Fruit fly (Drosophila melanogaster) whole organism, embryonic: ENCODE results near the gene CG9706.

Experiments
- CG11696 ChIP-seq: fragments of 200-800 bp; sonication (Bioruptor generic); IDR thresholded peaks from 2 replicates; pipeline ENCODE4 v1.3.6; 2022; ENCODE audit warnings: missing biosample characterization, missing genetic modification characterization
- CG12236 ChIP-seq: fragments of 200-800 bp; sonication (Bioruptor generic); optimal IDR thresholded peaks from 2 replicates; lab custom pipeline; 2016; ENCODE audit warnings: missing biosample characterization, missing genetic modification characterization
- CG1602 ChIP-seq: fragments of 200-800 bp; sonication (Bioruptor generic); optimal IDR thresholded peaks from 3 replicates; lab custom pipeline; 2016; ENCODE audit warnings: missing biosample characterization, missing genetic modification characterization
- CG1603 ChIP-seq: fragments of 200-800 bp; sonication (Bioruptor generic); optimal IDR thresholded peaks from 2 replicates; lab custom pipeline; 2019; ENCODE audit warnings: missing biosample characterization, mild to moderate bottlenecking, missing genetic modification characterization, moderate library complexity
- CG1832 ChIP-seq: fragments of 200-800 bp; sonication (Bioruptor generic); optimal IDR thresholded peaks from 2 replicates; lab custom pipeline; 2017; ENCODE audit warnings: missing biosample characterization, mild to moderate bottlenecking, missing genetic modification characterization, inconsistent platforms
- CG30403 ChIP-seq: fragments of 200-800 bp; sonication (Bioruptor generic); optimal IDR thresholded peaks from 3 replicates; lab custom pipeline; 2016; ENCODE audit warnings: missing biosample characterization, missing genetic modification characterization
- CG4707 ChIP-seq: fragments of 200-800 bp; sonication (Bioruptor generic); optimal IDR thresholded peaks from 2 replicates; lab custom pipeline; 2018; ENCODE audit warnings: missing biosample characterization, mild to moderate bottlenecking, missing genetic modification characterization, moderate library complexity
- CG6654 ChIP-seq: fragments of 200-800 bp; sonication (Bioruptor generic); optimal IDR thresholded peaks from 2 replicates; lab custom pipeline; 2017; ENCODE audit warnings: missing biosample characterization, mild to moderate bottlenecking, missing genetic modification characterization
- CG8089 ChIP-seq: fragments of 200-800 bp; sonication (Bioruptor generic); optimal IDR thresholded peaks from 3 replicates; lab custom pipeline; 2016; ENCODE audit warnings: missing biosample characterization, missing genetic modification characterization
- CG9609 ChIP-seq: fragments of 200-800 bp; sonication (Bioruptor generic); optimal IDR thresholded peaks from 3 replicates; lab custom pipeline; 2016; ENCODE audit warnings: missing biosample characterization, missing genetic modification characterization
- CG9876 ChIP-seq: fragments of 200-800 bp; sonication (Bioruptor generic); optimal IDR thresholded peaks from 2 replicates; lab custom pipeline; 2016; ENCODE audit warnings: missing biosample characterization, missing genetic modification characterization
- CHES-1-like ChIP-seq: fragments of 200-800 bp; sonication (Bioruptor generic); optimal IDR thresholded peaks from 2 replicates; lab custom pipeline; 2016; ENCODE audit warnings: missing biosample characterization, missing genetic modification characterization
- Ets65A ChIP-seq: fragments of 200-800 bp; sonication (Bioruptor generic); peaks from one replicate; lab custom pipeline; 2016; ENCODE audit warnings: missing biosample characterization, missing genetic modification characterization
- Gug ChIP-seq: fragments of 200-800 bp; sonication (Bioruptor generic); IDR thresholded peaks from 4 replicates; pipeline ENCODE4 v1.3.6; 2022; ENCODE audit warnings: missing biosample characterization, missing genetic modification characterization
- HLH4C ChIP-seq: fragments of 200-800 bp; sonication (Bioruptor generic); IDR thresholded peaks from 3 replicates; pipeline ENCODE4 v1.3.6; 2022; ENCODE audit warnings: missing biosample characterization, missing genetic modification characterization; ENCODE audit not compliant: partially characterized antibody
- HLHmδ ChIP-seq: fragments of 200-800 bp; sonication (Bioruptor generic); optimal IDR thresholded peaks from 2 replicates; lab custom pipeline; 2018; ENCODE audit warnings: missing biosample characterization, mild to moderate bottlenecking, missing genetic modification characterization, moderate library complexity
- Hey ChIP-seq: fragments of 200-800 bp; sonication (Bioruptor generic); optimal IDR thresholded peaks from 3 replicates; lab custom pipeline; 2018; ENCODE audit warnings: missing biosample characterization, mild to moderate bottlenecking, missing genetic modification characterization
- PHDP ChIP-seq: fragments of 200-800 bp; sonication (Bioruptor generic); optimal IDR thresholded peaks from 3 replicates; lab custom pipeline; 2018; ENCODE audit warnings: missing biosample characterization, mild to moderate bottlenecking, missing genetic modification characterization, moderate library complexity
- Sox102F ChIP-seq: fragments of 200-800 bp; sonication (Bioruptor generic); optimal IDR thresholded peaks from 2 replicates; lab custom pipeline; 2018; ENCODE audit warnings: missing biosample characterization, mild to moderate bottlenecking, missing genetic modification characterization, moderate library complexity
- TFAM ChIP-seq: fragments of 200-800 bp; sonication (Bioruptor generic); optimal IDR thresholded peaks from 2 replicates; lab custom pipeline; 2017; ENCODE audit warnings: missing biosample characterization, missing genetic modification characterization, inconsistent platforms
- Xrp1 ChIP-seq: fragments of 200-800 bp; sonication (Bioruptor generic); IDR thresholded peaks from 2 replicates; pipeline ENCODE4 v1.3.6; 2022; ENCODE audit warnings: missing biosample characterization, missing genetic modification characterization
- amos ChIP-seq: fragments of 200-800 bp; sonication (Bioruptor generic); IDR thresholded peaks from 2 replicates; pipeline ENCODE4 v1.3.6; 2022; ENCODE audit warnings: missing biosample characterization, missing genetic modification characterization; ENCODE audit not compliant: partially characterized antibody
- ase ChIP-seq: fragments of 200-800 bp; sonication (Bioruptor generic); IDR thresholded peaks from 3 replicates; pipeline ENCODE4 v1.3.6; 2022; ENCODE audit warnings: missing biosample characterization, missing genetic modification characterization
- crol ChIP-seq: fragments of 200-800 bp; sonication (Bioruptor generic); IDR thresholded peaks from 2 replicates; pipeline ENCODE4 v1.3.6; 2022; ENCODE audit warnings: missing biosample characterization, missing genetic modification characterization
- crp ChIP-seq, 2 experiments: fragments of 200-800 bp; sonication (Bioruptor generic); optimal IDR thresholded peaks; 2 replicates in 1 of 2; 3 replicates in 1 of 2; lab custom pipeline; 2017; ENCODE audit warnings: missing biosample characterization in 2 of 2, missing genetic modification characterization in 2 of 2, mild to moderate bottlenecking in 1 of 2, moderate library complexity in 1 of 2
- cwo ChIP-seq: fragments of 200-800 bp; sonication (Bioruptor generic); optimal IDR thresholded peaks from 3 replicates; lab custom pipeline; 2017; ENCODE audit warnings: missing biosample characterization, missing genetic modification characterization, mild to moderate bottlenecking, moderate library complexity, missing genetic modification reagents
- en ChIP-seq: fragments of 200-800 bp; sonication (Bioruptor generic); optimal IDR thresholded peaks from 2 replicates; lab custom pipeline; 2016; ENCODE audit warnings: missing biosample characterization, missing genetic modification characterization
- exex ChIP-seq: fragments of 200-800 bp; sonication (Bioruptor generic); optimal IDR thresholded peaks from 4 replicates; lab custom pipeline; 2018; ENCODE audit warnings: missing biosample characterization, mild to moderate bottlenecking, missing genetic modification characterization, moderate library complexity
- fd102C ChIP-seq: fragments of 200-800 bp; sonication (Bioruptor generic); optimal IDR thresholded peaks from 2 replicates; lab custom pipeline; 2018; ENCODE audit warnings: missing biosample characterization, mild to moderate bottlenecking, missing genetic modification characterization, moderate library complexity
- ftz-f1 ChIP-seq: fragments of 200-800 bp; sonication (Bioruptor generic); optimal IDR thresholded peaks from 2 replicates; lab custom pipeline; 2016; ENCODE audit warnings: missing biosample characterization, missing genetic modification characterization
- grau ChIP-seq: fragments of 200-800 bp; optimal IDR thresholded peaks from 3 replicates; lab custom pipeline; 2019; ENCODE audit warnings: missing biosample characterization, mild to moderate bottlenecking, missing genetic modification characterization, moderate library complexity
- hth ChIP-seq: fragments of >200 bp; optimal IDR thresholded peaks from 2 replicates; lab custom pipeline; 2017; ENCODE audit warnings: inconsistent platforms
- odd ChIP-seq: fragments of 200-800 bp; sonication (Bioruptor generic); optimal IDR thresholded peaks from 2 replicates; lab custom pipeline; 2017; ENCODE audit warnings: missing biosample characterization, mild to moderate bottlenecking, missing genetic modification characterization
- org-1 ChIP-seq: fragments of 200-800 bp; sonication (Bioruptor generic); optimal IDR thresholded peaks from 2 replicates; lab custom pipeline; 2017; ENCODE audit warnings: missing biosample characterization, missing genetic modification characterization
- p53 ChIP-seq: fragments of 200-800 bp; sonication (Bioruptor generic); optimal IDR thresholded peaks from 2 replicates; lab custom pipeline; 2016; ENCODE audit warnings: missing biosample characterization, missing genetic modification characterization
- pan ChIP-seq, 4 experiments: fragments of >200 bp in 3 of 4; fragments of 200-800 bp in 1 of 4; sonication (Bioruptor generic) in 1 of 4; optimal IDR thresholded peaks in 3 of 4; IDR thresholded peaks in 1 of 4; 2 replicates each; pipeline versions ENCODE4 v1.3.6 to Lab custom; 2017 to 2022; ENCODE audit warnings: missing biosample characterization in 2 of 4, missing genetic modification characterization in 2 of 4, mixed read lengths in 1 of 4
- peb ChIP-seq: fragments of 200-800 bp; sonication (Bioruptor generic); IDR thresholded peaks from 2 replicates; pipeline ENCODE4 v1.3.6; 2022; ENCODE audit warnings: missing biosample characterization, missing genetic modification characterization
- pum ChIP-seq: fragments of 200-800 bp; sonication (Bioruptor generic); optimal IDR thresholded peaks from 2 replicates; lab custom pipeline; 2016; ENCODE audit warnings: missing biosample characterization, missing genetic modification characterization
- tap ChIP-seq: fragments of 200-800 bp; optimal IDR thresholded peaks from 3 replicates; lab custom pipeline; 2019; ENCODE audit warnings: missing biosample characterization, mild to moderate bottlenecking, missing genetic modification characterization, moderate library complexity
- tgo ChIP-seq: fragments of 200-800 bp; sonication (Bioruptor generic); IDR thresholded peaks from 3 replicates; pipeline ENCODE4 v1.3.6; 2022; ENCODE audit warnings: missing biosample characterization, missing genetic modification characterization
- vvl ChIP-seq: fragments of 200-800 bp; sonication (Bioruptor generic); IDR thresholded peaks from 2 replicates; pipeline ENCODE4 v1.3.6; 2022; ENCODE audit warnings: missing biosample characterization, missing genetic modification characterization
- yki ChIP-seq: fragments of >200 bp; optimal IDR thresholded peaks from 3 replicates; lab custom pipeline; 2018

The CG9706 gene

dm6 chr3L:16768001-16768652 lies 14.7 kb upstream of the CG9706 start (continued):
- TF ChIP-seq crp (GFP tag; optimal IDR thresholded peaks at IDR 0.05; lab: Kevin White, UChicago) (no peak), CG6654 (GFP tag; lab: Kevin White, UChicago) (no peak), exex (tag; lab: Kevin White, UChicago) (no peak), CG9876 (GFP tag; lab: Kevin White, UChicago) (no peak), odd (GFP tag; lab: Kevin White, UChicago) (no peak), Sox102F (GFP tag; lab: Kevin White, UChicago) (peak; percentile 34), Ets65A (GFP tag; lab: Kevin White, UChicago) (peak; percentile 79), org-1 (peak; percentile 34), CG9609 (GFP tag; lab: Kevin White, UChicago) (no peak), CG8089 (peak; percentile 2), peb (no peak), yki (lab: Kevin White, UChicago) (no peak), CHES-1-like (GFP tag; lab: Kevin White, UChicago) (no peak), grau (tag; lab: Kevin White, UChicago) (peak; percentile 28), CG12236 (GFP tag; lab: Kevin White, UChicago) (no peak), crol (GFP tag; lab: Robert Waterston, UW) (no peak), fd102C (peak; percentile 55), en (no peak), CG4707 (GFP tag; lab: Kevin White, UChicago) (no peak), Xrp1 (GFP tag; lab: Robert Waterston, UW) (peak; percentile 78), CG1832 (no peak), ase (GFP tag; lab: Robert Waterston, UW) (no peak), CG30403 (GFP tag; lab: Kevin White, UChicago) (peak; percentile 39), Hey (tag; lab: Kevin White, UChicago) (no peak), pum (GFP tag; lab: Kevin White, UChicago) (peak; percentile 39), cwo (GFP tag; lab: Kevin White, UChicago) (no peak), CG1603 (peak; percentile 83), vvl (peak; percentile 49; the same call in 1 of the 2 replicates), tgo (GFP tag; lab: Robert Waterston, UW) (peak; percentile 49; the same call in 2 of the 3 replicates), Gug (peak; percentile 32; the same call in 1 of the 4 replicates), HLHmδ (GFP tag; lab: Kevin White, UChicago) (no peak), amos (GFP tag; lab: Robert Waterston, UW) (no peak), TFAM (GFP tag; lab: Kevin White, UChicago) (no peak), hth (peak; percentile 84), pan (optimal IDR thresholded peaks at IDR 0.05; lab: Kevin White, UChicago) (peak in 1 of 2 experiments; percentile 78), pan (GFP tag; optimal IDR thresholded peaks at IDR 0.05 in 1 of 2, IDR thresholded peaks at IDR 0.05 in 1 of 2) (peak in 1 of 2 experiments; percentile 44), CG11696 (GFP tag; lab: Robert Waterston, UW) (0 out of 2 replicates have a peak, but pooled peaks have one; percentile 21), p53 (GFP tag; lab: Kevin White, UChicago) (no peak), PHDP (tag; lab: Kevin White, UChicago) (peak; percentile 29), tap (peak; percentile 19), CG1602 (GFP tag; lab: Kevin White, UChicago) (peak; percentile 42), HLH4C (GFP tag; lab: Robert Waterston, UW) (peak; percentile 59; the same call in 2 of the 3 replicates), ftz-f1 (GFP tag; lab: Kevin White, UChicago) (no peak)
